Fruit fly (Drosophila melanogaster): Measurements from ENCODE around the gene mrn.

Gene mrn

DNA sequence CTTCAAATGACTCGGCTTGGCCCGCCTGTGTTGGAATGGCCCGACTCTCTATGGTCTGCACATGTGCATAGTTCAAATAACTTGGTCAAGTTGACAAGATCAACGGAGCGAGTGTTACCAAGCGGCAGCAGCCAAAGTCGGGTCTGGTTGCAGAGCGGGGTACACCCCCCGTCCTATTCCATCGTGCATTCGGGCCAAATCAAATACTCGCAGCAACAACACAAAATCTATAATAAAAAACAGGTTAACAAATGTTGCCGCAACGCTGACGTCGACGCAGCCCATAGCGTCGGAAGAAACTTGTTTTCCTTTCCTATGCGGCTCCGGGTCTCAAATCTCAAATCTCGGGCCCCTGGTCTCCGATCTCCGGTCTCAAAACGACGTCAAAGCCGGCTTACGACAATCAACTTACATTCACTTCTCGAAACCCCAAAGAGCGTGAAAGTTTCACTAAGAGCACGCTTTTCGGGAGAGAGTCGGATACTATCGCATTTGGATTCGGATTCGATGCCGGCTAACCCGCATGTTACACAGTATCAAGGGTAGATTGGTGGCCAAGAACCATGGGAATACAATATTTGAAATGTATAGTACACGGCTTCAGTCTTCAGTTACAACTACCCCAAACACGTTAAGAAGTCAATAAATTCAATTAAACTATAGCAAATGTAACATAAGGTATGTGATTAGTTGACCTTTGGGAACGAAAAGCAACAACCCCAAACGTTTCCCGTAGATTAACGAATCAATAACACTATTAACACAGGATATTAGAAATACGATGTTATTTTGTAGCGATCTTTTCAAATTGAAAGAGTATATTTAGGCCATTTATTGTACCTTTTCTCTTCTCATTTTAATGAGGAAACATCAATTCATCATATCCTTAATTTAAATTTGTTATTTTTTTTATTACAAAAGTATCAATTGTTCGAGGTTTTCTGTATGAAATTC, 45.8 kb downstream of the mrn start (continued):
- TF ChIP-seq D (optimal IDR thresholded peaks at IDR 0.05): no peak
- peak; percentile 43 for TF ChIP-seq D (GFP tag; optimal IDR thresholded peaks at IDR 0.05)
- peak; percentile 27 for TF ChIP-seq CG6683 (GFP tag; optimal IDR thresholded peaks at IDR 0.05)
- TF ChIP-seq chif (GFP tag; optimal IDR thresholded peaks at IDR 0.05): peak; percentile 43 to 64
- TF ChIP-seq CG16779 (GFP tag; IDR thresholded peaks at IDR 0.05): no peak
- TF ChIP-seq CG12104 (GFP tag; optimal IDR thresholded peaks at IDR 0.05): peak; percentile 30
- TF ChIP-seq slp2 (GFP tag; optimal IDR thresholded peaks at IDR 0.05): peak; percentile 41
- TF ChIP-seq jumu (GFP tag; optimal IDR thresholded peaks at IDR 0.05): peak; percentile 49
- TF ChIP-seq mld (GFP tag; IDR thresholded peaks at IDR 0.05; ENCODE audit: partially characterized antibody): no peak
- TF ChIP-seq Asciz (GFP tag; optimal IDR thresholded peaks at IDR 0.05): peak; percentile 46
- peak; percentile 28 for TF ChIP-seq tin (GFP tag; optimal IDR thresholded peaks at IDR 0.05)
- TF ChIP-seq CG13624 (GFP tag; optimal IDR thresholded peaks at IDR 0.05): peak; percentile 59
- TF ChIP-seq Stat92E (GFP tag; optimal IDR thresholded peaks at IDR 0.05): no peak
- TF ChIP-seq CG17359 (tag; optimal IDR thresholded peaks at IDR 0.05): peak; percentile 46
- TF ChIP-seq CG13424 (tag; optimal IDR thresholded peaks at IDR 0.05): peak; percentile 68
- peak; percentile 65 for TF ChIP-seq Ssrp (tag; optimal IDR thresholded peaks at IDR 0.05)
- TF ChIP-seq Meics (GFP tag; optimal IDR thresholded peaks at IDR 0.05): peak; percentile 67
- TF ChIP-seq Abd-B (GFP tag; optimal IDR thresholded peaks at IDR 0.05): peak; percentile 68
- no peak for TF ChIP-seq H15 (GFP tag; IDR thresholded peaks at IDR 0.05)
- peak; percentile 90 for TF ChIP-seq CG17361 (GFP tag; IDR thresholded peaks at IDR 0.05)
- TF ChIP-seq btn (GFP tag; optimal IDR thresholded peaks at IDR 0.05): peak; percentile 38
- TF ChIP-seq crp (GFP tag; optimal IDR thresholded peaks at IDR 0.05): peak in 1 of 2 experiments; percentile 28
- peak; percentile 37 for TF ChIP-seq sug (tag; optimal IDR thresholded peaks at IDR 0.05)
- TF ChIP-seq hb (GFP tag; IDR thresholded peaks at IDR 0.05; ENCODE audit: partially characterized antibody): no peak
- peak; percentile 33 for TF ChIP-seq fd3F (GFP tag; optimal IDR thresholded peaks at IDR 0.05)
- TF ChIP-seq CG1024 (GFP tag; IDR thresholded peaks at IDR 0.05): no peak
- peak; percentile 68 for TF ChIP-seq ind (GFP tag; optimal IDR thresholded peaks at IDR 0.05)
- TF ChIP-seq CG1647 (GFP tag; optimal IDR thresholded peaks at IDR 0.05): peak; percentile 40
- peak; percentile 7; the same call in 1 of the 2 replicates for TF ChIP-seq Ada2b (GFP tag; IDR thresholded peaks at IDR 0.05)
- TF ChIP-seq CG10431 (GFP tag; optimal IDR thresholded peaks at IDR 0.05): peak; percentile 15
- TF ChIP-seq CG10462 (GFP tag; optimal IDR thresholded peaks at IDR 0.05): peak; percentile 49
- no peak for TF ChIP-seq CG13123 (GFP tag; optimal IDR thresholded peaks at IDR 0.05)
- peak; percentile 71 for TF ChIP-seq CG15269 (tag; optimal IDR thresholded peaks at IDR 0.05)
- peak; percentile 59 for TF ChIP-seq pum (GFP tag; optimal IDR thresholded peaks at IDR 0.05)
- peak; percentile 93 for TF ChIP-seq Ets65A (GFP tag)
- TF ChIP-seq CG8388 (GFP tag; optimal IDR thresholded peaks at IDR 0.05): peak; percentile 49
- peak; percentile 3 for TF ChIP-seq CG13894 (tag; optimal IDR thresholded peaks at IDR 0.05)
- TF ChIP-seq CG6175 (GFP tag; IDR thresholded peaks at IDR 0.05): 0 out of 3 replicates have a peak, but pooled peaks have one; percentile 14
- TF ChIP-seq CG9817 (tag; optimal IDR thresholded peaks at IDR 0.05): peak; percentile 57
- no peak for TF ChIP-seq oc (tag; optimal IDR thresholded peaks at IDR 0.05)
- peak; percentile 51 for TF ChIP-seq CG10366 (GFP tag; IDR thresholded peaks at IDR 0.05)
- TF ChIP-seq org-1 (GFP tag; optimal IDR thresholded peaks at IDR 0.05): peak; percentile 65
- no peak for TF ChIP-seq CG3726 (GFP tag; IDR thresholded peaks at IDR 0.05)
- peak; percentile 77 for TF ChIP-seq CG12659 (GFP tag; optimal IDR thresholded peaks at IDR 0.05)
- no peak for TF ChIP-seq Gsc (GFP tag; IDR thresholded peaks at IDR 0.05)
- no peak for TF ChIP-seq Mrtf (GFP tag; IDR thresholded peaks at IDR 0.05)
- peak; percentile 30 for TF ChIP-seq twi (tag; optimal IDR thresholded peaks at IDR 0.05)
- TF ChIP-seq CG12219 (GFP tag; optimal IDR thresholded peaks at IDR 0.05): peak; percentile 13

Data from whole organism, embryonic.